Fruit fly (Drosophila melanogaster): Measurements from ENCODE around the gene Jwa.
A peak's percentile ranks its signal among the peaks of the same experiment; 100 is the strongest.

The Jwa gene

dm6 chr2L:18688646-18689296, 16.7 kb downstream of the Jwa start, which contains the start of gene msl-1 (continued):
- TF ChIP-seq CG9797 (GFP tag; optimal IDR thresholded peaks at IDR 0.05) (peak; percentile 30), CG8765 (GFP tag; IDR thresholded peaks at IDR 0.05) (peak; percentile 33; the same call in 1 of the 2 replicates), Side (GFP tag; optimal IDR thresholded peaks at IDR 0.05) (peak; percentile 2), CG11398 (GFP tag; optimal IDR thresholded peaks at IDR 0.05) (no peak), CG14710 (tag; optimal IDR thresholded peaks at IDR 0.05) (peak; percentile 16), CG17385 (GFP tag; optimal IDR thresholded peaks at IDR 0.05) (no peak), gcm (GFP tag; optimal IDR thresholded peaks at IDR 0.05) (no peak), CG12155 (GFP tag; optimal IDR thresholded peaks at IDR 0.05) (peak; percentile 34), CG11085 (GFP tag; IDR thresholded peaks at IDR 0.05) (no peak), CG8359 (GFP tag; optimal IDR thresholded peaks at IDR 0.05; ENCODE audit: borderline replicate concordance) (no peak), Sry-β (GFP tag; optimal IDR thresholded peaks at IDR 0.05) (peak; percentile 74), Hmx (GFP tag; optimal IDR thresholded peaks at IDR 0.05) (no peak), sisA (GFP tag; IDR thresholded peaks at IDR 0.05) (peak; percentile 38), inv (GFP tag; IDR thresholded peaks at IDR 0.05; ENCODE audit: partially characterized antibody) (peak; percentile 97), CG1024 (GFP tag; IDR thresholded peaks at IDR 0.05) (peak; percentile 18; the same call in 1 of the 2 replicates), klu (GFP tag; IDR thresholded peaks at IDR 0.05) (no peak), E2f1 (GFP tag; IDR thresholded peaks at IDR 0.05) (no peak), Ssrp (tag; optimal IDR thresholded peaks at IDR 0.05) (no peak), Ravus (GFP tag; IDR thresholded peaks at IDR 0.05) (no peak), CG32532 (GFP tag; IDR thresholded peaks at IDR 0.05) (peak; percentile 60; the same call in 1 of the 2 replicates), CG8924 (tag; optimal IDR thresholded peaks at IDR 0.05) (no peak), mld (GFP tag; IDR thresholded peaks at IDR 0.05; ENCODE audit: partially characterized antibody) (peak; percentile 94), CG10431 (GFP tag; optimal IDR thresholded peaks at IDR 0.05) (no peak), pzg (GFP tag; optimal IDR thresholded peaks at IDR 0.05) (peak; percentile 81), zfh2 (GFP tag; optimal IDR thresholded peaks at IDR 0.05) (peak; percentile 55), Deaf1 (tag; optimal IDR thresholded peaks at IDR 0.05) (no peak), CrebB (tag; optimal IDR thresholded peaks at IDR 0.05) (peak; percentile 10), Stat92E (GFP tag; optimal IDR thresholded peaks at IDR 0.05) (no peak), ash1 (GFP tag; optimal IDR thresholded peaks at IDR 0.05) (no peak), pho (GFP tag; optimal IDR thresholded peaks at IDR 0.05) (peak; percentile 29), Doc2 (GFP tag; IDR thresholded peaks at IDR 0.05) (no peak), CG1832 (GFP tag; optimal IDR thresholded peaks at IDR 0.05) (no peak), CG7271 (tag; optimal IDR thresholded peaks at IDR 0.05) (no peak), ind (GFP tag; optimal IDR thresholded peaks at IDR 0.05) (peak; percentile 38), ci (GFP tag; IDR thresholded peaks at IDR 0.05) (peak; percentile 47; the same call in 1 of the 3 replicates), Xbp1 (GFP tag; optimal IDR thresholded peaks at IDR 0.05) (peak; percentile 44), CG13775 (GFP tag; optimal IDR thresholded peaks at IDR 0.05) (peak; percentile 18), CG9817 (tag; optimal IDR thresholded peaks at IDR 0.05) (peak; percentile 41), ato (GFP tag; IDR thresholded peaks at IDR 0.05; ENCODE audit: partially characterized antibody) (peak; percentile 94), slbo (GFP tag; IDR thresholded peaks at IDR 0.05) (peak; percentile 79), dpn (GFP tag; optimal IDR thresholded peaks at IDR 0.05) (peak; percentile 22 to 41), CG12769 (tag; optimal IDR thresholded peaks at IDR 0.05) (no peak), Sox100B (GFP tag; optimal IDR thresholded peaks at IDR 0.05) (no peak), ken (GFP tag; IDR thresholded peaks at IDR 0.05) (0 out of 3 replicates have a peak, but pooled peaks have one; percentile 41), MTF-1 (GFP tag; optimal IDR thresholded peaks at IDR 0.05; ENCODE audit: borderline replicate concordance) (no peak), Eip74EF (GFP tag; optimal IDR thresholded peaks at IDR 0.05) (no peak), CG2712 (tag; optimal IDR thresholded peaks at IDR 0.05) (no peak), ERR (GFP tag; optimal IDR thresholded peaks at IDR 0.05) (no peak), Fer2 (tag; optimal IDR thresholded peaks at IDR 0.05) (no peak)

Measured in whole organism, embryonic.